Fruit fly (Drosophila melanogaster): Measurements from ENCODE around the gene Hsc70-2.

The Hsc70-2 gene

DNA sequence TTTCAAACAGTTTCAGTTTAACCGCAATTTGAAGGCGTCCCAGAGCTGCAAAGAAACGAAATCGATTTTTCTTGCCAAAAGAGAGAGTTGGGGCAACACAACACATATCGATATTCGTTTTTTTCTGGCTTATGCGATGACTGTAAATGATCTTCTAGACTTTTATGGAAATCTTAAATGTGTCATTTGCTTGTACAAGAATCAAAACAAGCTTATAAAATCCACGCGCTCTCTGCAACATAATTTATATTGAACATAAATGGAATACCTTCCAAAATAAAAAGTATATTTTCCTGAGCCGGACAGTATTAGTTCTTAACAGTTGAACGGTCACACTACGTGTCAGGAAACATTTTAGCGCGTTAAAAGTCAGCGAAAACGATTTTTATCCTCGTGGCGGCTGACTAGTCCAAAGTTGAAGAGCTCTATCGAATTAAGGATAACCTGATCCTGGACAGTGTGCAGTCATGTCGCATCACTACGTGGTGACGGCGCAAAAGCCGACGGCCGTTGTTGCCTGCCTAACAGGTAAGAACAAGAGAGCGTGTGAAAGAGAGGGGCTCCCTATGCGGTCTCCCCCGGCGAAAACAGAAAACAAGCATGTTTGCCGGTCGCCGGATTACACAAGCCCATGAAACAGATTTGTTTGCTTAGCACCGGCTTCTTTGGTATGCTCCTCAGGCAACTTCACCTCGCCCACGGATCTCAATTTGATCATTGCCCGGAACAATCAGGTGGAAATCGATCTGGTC is 7.6 kb downstream of the Hsc70-2 start, which contains the start of gene pic (continued):
- no peak for TF ChIP-seq Hr3 (GFP tag; optimal IDR thresholded peaks at IDR 0.05)
- TF ChIP-seq ewg (GFP tag; optimal IDR thresholded peaks at IDR 0.05), result no peak
- TF ChIP-seq lbe (GFP tag; optimal IDR thresholded peaks at IDR 0.05), result no peak
- TF ChIP-seq corto (GFP tag; optimal IDR thresholded peaks at IDR 0.05), result no peak
- no peak for TF ChIP-seq H2.0 (GFP tag; IDR thresholded peaks at IDR 0.05)
- TF ChIP-seq CG12299 (tag; optimal IDR thresholded peaks at IDR 0.05), result no peak
- TF ChIP-seq pros (GFP tag; optimal IDR thresholded peaks at IDR 0.05), result no peak
- no peak for TF ChIP-seq vvl (GFP tag; IDR thresholded peaks at IDR 0.05)
- peak; percentile 76 for TF ChIP-seq Med (GFP tag)
- TF ChIP-seq GATAe (GFP tag; conservative IDR thresholded peaks at IDR 0.05), result no peak
- no peak for TF ChIP-seq oc (tag; optimal IDR thresholded peaks at IDR 0.05)
- TF ChIP-seq CG14441 (GFP tag; IDR thresholded peaks at IDR 0.05), result no peak
- TF ChIP-seq Trl (optimal IDR thresholded peaks at IDR 0.05), result peak; percentile 21 to 46
- TF ChIP-seq Trl (GFP tag; optimal IDR thresholded peaks at IDR 0.05), result peak; percentile 30
- no peak for TF ChIP-seq CG18619 (GFP tag; optimal IDR thresholded peaks at IDR 0.05)
- TF ChIP-seq CG12942 (GFP tag; optimal IDR thresholded peaks at IDR 0.05), result no peak
- TF ChIP-seq NfI (GFP tag; optimal IDR thresholded peaks at IDR 0.05), result no peak
- no peak for TF ChIP-seq CG12236 (GFP tag; optimal IDR thresholded peaks at IDR 0.05)
- no peak for TF ChIP-seq pan (optimal IDR thresholded peaks at IDR 0.05)
- no peak for TF ChIP-seq pan (GFP tag; optimal IDR thresholded peaks at IDR 0.05 in 1 of 2, IDR thresholded peaks at IDR 0.05 in 1 of 2)
- TF ChIP-seq Sry-β (GFP tag; optimal IDR thresholded peaks at IDR 0.05), result no peak
- TF ChIP-seq p53 (GFP tag; optimal IDR thresholded peaks at IDR 0.05), result no peak
- TF ChIP-seq Adf1 (GFP tag; IDR thresholded peaks at IDR 0.05), result no peak
- TF ChIP-seq eve (GFP tag; optimal IDR thresholded peaks at IDR 0.05), result no peak
- no peak for TF ChIP-seq pnt (GFP tag; optimal IDR thresholded peaks at IDR 0.05)
- TF ChIP-seq crp (GFP tag; optimal IDR thresholded peaks at IDR 0.05), result no peak
- no peak for TF ChIP-seq Dbx (GFP tag; IDR thresholded peaks at IDR 0.05)
- TF ChIP-seq crc (GFP tag; optimal IDR thresholded peaks at IDR 0.05), result no peak
- no peak for TF ChIP-seq Bteb2 (GFP tag; optimal IDR thresholded peaks at IDR 0.05)
- TF ChIP-seq YL-1 (GFP tag; optimal IDR thresholded peaks at IDR 0.05), result peak; percentile 55
- TF ChIP-seq kay (GFP tag; optimal IDR thresholded peaks at IDR 0.05), result peak; percentile 26
- no peak for TF ChIP-seq CG10462 (GFP tag; optimal IDR thresholded peaks at IDR 0.05)
- no peak for TF ChIP-seq CG17612 (GFP tag; IDR thresholded peaks at IDR 0.05)
- no peak for TF ChIP-seq CG7786 (GFP tag; optimal IDR thresholded peaks at IDR 0.05)
- no peak for TF ChIP-seq cg (GFP tag; optimal IDR thresholded peaks at IDR 0.05)
- peak; percentile 93 for TF ChIP-seq Sin3A (optimal IDR thresholded peaks at IDR 0.05)
- TF ChIP-seq Hr78 (GFP tag; optimal IDR thresholded peaks at IDR 0.05), result no peak
- no peak for TF ChIP-seq CG13775 (GFP tag; optimal IDR thresholded peaks at IDR 0.05)
- no peak for TF ChIP-seq CG10209 (GFP tag; optimal IDR thresholded peaks at IDR 0.05)
- no peak for TF ChIP-seq CG11560 (tag; IDR thresholded peaks at IDR 0.05)
- peak; percentile 22 for TF ChIP-seq Mad (GFP tag; optimal IDR thresholded peaks at IDR 0.05)
- TF ChIP-seq NK7.1 (GFP tag; optimal IDR thresholded peaks at IDR 0.05), result no peak
- peak; percentile 87 for TF ChIP-seq CG13287 (GFP tag; IDR thresholded peaks at IDR 0.05; ENCODE audit: partially characterized antibody)
- TF ChIP-seq CG10431 (GFP tag; optimal IDR thresholded peaks at IDR 0.05), result no peak
- no peak for TF ChIP-seq CG6272 (GFP tag; IDR thresholded peaks at IDR 0.05)
- no peak for TF ChIP-seq Eip74EF (GFP tag; optimal IDR thresholded peaks at IDR 0.05)
- no peak for TF ChIP-seq dimm (GFP tag; IDR thresholded peaks at IDR 0.05)
- TF ChIP-seq Poxn (GFP tag; IDR thresholded peaks at IDR 0.05), result no peak
- no peak for TF ChIP-seq Ada2b (GFP tag; IDR thresholded peaks at IDR 0.05)
- peak; percentile 57; the same call in 1 of the 2 replicates for TF ChIP-seq nerfin-2 (GFP tag; IDR thresholded peaks at IDR 0.05; ENCODE audit: partially characterized antibody)
- no peak for TF ChIP-seq sim (GFP tag; IDR thresholded peaks at IDR 0.05)

All from whole organism, embryonic.